Worm (Caenorhabditis elegans) whole organism, L4 larva: ENCODE data around the gene mth-2.

ENCODE experiments used
- F49E8.2 ChIP-seq: sonication (generic microtip); optimal IDR thresholded peaks from 2 replicates; lab custom pipeline; 2016; ENCODE audit warnings: missing compliant biosample characterization, mild to moderate bottlenecking, missing genetic modification characterization, borderline replicate concordance
- ceh-44 ChIP-seq: fragments of 200-800 bp; sonication (Bioruptor generic); IDR thresholded peaks from 2 replicates; pipeline ENCODE4 v1.3.6; 2022; ENCODE audit warnings: missing genetic modification reagents, missing genetic modification characterization, missing compliant biosample characterization
- ctbp-1 ChIP-seq: fragments of 200-800 bp; sonication (Bioruptor generic); IDR thresholded peaks from 2 replicates; pipeline ENCODE4 v1.3.6; 2022; ENCODE audit warnings: missing genetic modification reagents, missing genetic modification characterization, missing compliant biosample characterization
- dpl-1 ChIP-seq: fragments of 150-350 bp; optimal IDR thresholded peaks from 2 replicates; lab custom pipeline; 2014; ENCODE audit warnings: missing biosample characterization, missing genetic modification reagents, missing genetic modification characterization
- egl-27 ChIP-seq: sonication (generic microtip); optimal IDR thresholded peaks from 3 replicates; lab custom pipeline; 2017; ENCODE audit warnings: missing biosample characterization, missing genetic modification reagents, missing genetic modification characterization
- hlh-30 ChIP-seq: sonication (generic microtip); optimal IDR thresholded peaks from 2 replicates; lab custom pipeline; 2017; ENCODE audit warnings: antibody characterized with exemption, mild to moderate bottlenecking, missing genetic modification characterization, missing compliant biosample characterization; ENCODE audit not compliant: insufficient read depth
- mep-1 ChIP-seq: fragments of 150-350 bp; sonication (generic microtip); optimal IDR thresholded peaks from 3 replicates; lab custom pipeline; 2014; ENCODE audit warnings: missing biosample characterization, missing genetic modification characterization
- nhr-11 ChIP-seq: fragments of 150-350 bp; optimal IDR thresholded peaks from 2 replicates; lab custom pipeline; 2014; ENCODE audit warnings: missing biosample characterization, missing genetic modification characterization
- nhr-237 ChIP-seq: sonication (generic microtip); optimal IDR thresholded peaks from 2 replicates; lab custom pipeline; 2017; ENCODE audit warnings: missing biosample characterization, missing genetic modification characterization
- nhr-28 ChIP-seq: fragments of 150-350 bp; optimal IDR thresholded peaks from 2 replicates; lab custom pipeline; 2014; ENCODE audit warnings: missing biosample characterization, missing genetic modification characterization
- spr-1 ChIP-seq: sonication (generic microtip); optimal IDR thresholded peaks from 2 replicates; lab custom pipeline; 2016; ENCODE audit warnings: mild to moderate bottlenecking, missing genetic modification characterization, missing compliant biosample characterization
- unc-62 ChIP-seq, 3 experiments: fragments of 150-350 bp in 1 of 3; sonication (generic microtip); optimal IDR thresholded peaks in 2 of 3; peaks in 1 of 3; 1 replicate in 1 of 3; 2 replicates in 2 of 3; lab custom pipeline; 2014 to 2017; ENCODE audit warnings: missing biosample characterization in 3 of 3, missing genetic modification characterization in 3 of 3, missing genetic modification reagents in 3 of 3, missing genotype in 1 of 3
- ztf-11 ChIP-seq: fragments of 150-350 bp; optimal IDR thresholded peaks from 2 replicates; lab custom pipeline; 2014; ENCODE audit warnings: missing biosample characterization, missing genetic modification characterization

DNA sequence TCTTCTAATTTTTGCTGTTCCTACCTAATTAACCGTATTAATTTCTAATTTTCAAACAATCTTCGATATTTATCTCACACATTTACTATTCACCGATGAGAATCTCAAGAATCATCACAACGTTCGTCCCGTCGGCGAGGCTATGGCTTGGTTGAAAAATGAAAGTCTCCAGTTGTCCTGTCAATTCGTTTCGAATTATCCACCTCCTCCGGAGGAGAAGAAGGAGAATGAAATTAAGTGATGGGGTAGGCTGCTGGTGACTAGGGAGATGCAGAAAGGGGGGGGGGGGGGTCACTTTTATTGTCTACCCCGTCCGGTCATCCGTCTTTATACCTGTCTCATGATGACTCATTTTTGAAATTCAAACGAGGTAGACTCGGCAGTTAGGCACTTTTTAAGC, 41.2 kb downstream of the mth-2 start:
- TF ChIP-seq unc-62 (GFP tag; optimal IDR thresholded peaks at IDR 0.05 in 1 of 2; lab: Kevin White, UChicago) (no peak), unc-62 (tag; optimal IDR thresholded peaks at IDR 0.05; lab: Kevin White, UChicago) (no peak), nhr-237 (tag; lab: Kevin White, UChicago) (no peak), hlh-30 (no peak), ctbp-1 (no peak), ztf-11 (no peak), dpl-1 (GFP tag; lab: Kevin White, UChicago) (no peak), nhr-28 (tag; lab: Kevin White, UChicago) (no peak), mep-1 (tag; lab: Kevin White, UChicago) (no peak), spr-1 (tag; lab: Kevin White, UChicago) (no peak), ceh-44 (no peak), egl-27 (no peak), nhr-11 (tag; lab: Kevin White, UChicago) (no peak), F49E8.2 (tag; lab: Kevin White, UChicago) (no peak)
